Fruit fly (Drosophila melanogaster) whole organism, embryonic: ENCODE results near the gene CG5639.

Experiments
- Antp ChIP-seq: fragments of 200-800 bp; sonication (Bioruptor generic); optimal IDR thresholded peaks from 3 replicates; lab custom pipeline; 2016; ENCODE audit warnings: missing biosample characterization, missing genetic modification characterization
- B-H2 ChIP-seq: fragments of 200-800 bp; sonication (Bioruptor generic); optimal IDR thresholded peaks from 2 replicates; lab custom pipeline; 2018; ENCODE audit warnings: missing biosample characterization, mild to moderate bottlenecking, missing genetic modification characterization
- C15 ChIP-seq: fragments of 200-800 bp; sonication (Bioruptor generic); IDR thresholded peaks from 3 replicates; pipeline ENCODE4 v1.3.6; 2022; ENCODE audit warnings: missing biosample characterization, missing genetic modification characterization
- CG10979 ChIP-seq: fragments of 200-800 bp; sonication (Bioruptor generic); optimal IDR thresholded peaks from 2 replicates; lab custom pipeline; 2018; ENCODE audit warnings: missing biosample characterization, mild to moderate bottlenecking, missing genetic modification characterization, moderate library complexity
- CG11456 ChIP-seq: fragments of 200-800 bp; sonication (Bioruptor generic); IDR thresholded peaks from 3 replicates; pipeline ENCODE4 v1.3.6; 2022; ENCODE audit warnings: missing biosample characterization, missing genetic modification characterization
- CG11723 ChIP-seq: fragments of 200-800 bp; sonication (Bioruptor generic); optimal IDR thresholded peaks from 2 replicates; lab custom pipeline; 2017; ENCODE audit warnings: missing biosample characterization, mild to moderate bottlenecking, missing genetic modification characterization
- CG14050 ChIP-seq: fragments of 200-800 bp; sonication (Bioruptor generic); IDR thresholded peaks from 3 replicates; pipeline ENCODE4 v1.3.6; 2022; ENCODE audit warnings: missing biosample characterization, missing genetic modification characterization
- CG14710 ChIP-seq: fragments of 200-800 bp; sonication (Bioruptor generic); optimal IDR thresholded peaks from 3 replicates; lab custom pipeline; 2019; ENCODE audit warnings: missing biosample characterization, mild to moderate bottlenecking, missing genetic modification characterization, moderate library complexity
- CG17829 ChIP-seq: fragments of 200-800 bp; optimal IDR thresholded peaks from 2 replicates; lab custom pipeline; 2019; ENCODE audit warnings: missing biosample characterization, mild to moderate bottlenecking, missing genetic modification characterization, moderate library complexity
- CG18476 ChIP-seq: fragments of 200-800 bp; sonication (Bioruptor generic); optimal IDR thresholded peaks from 2 replicates; lab custom pipeline; 2016; ENCODE audit warnings: missing biosample characterization, mild to moderate bottlenecking, missing genetic modification characterization
- CG2120 ChIP-seq: fragments of 200-800 bp; sonication (Bioruptor generic); optimal IDR thresholded peaks from 3 replicates; lab custom pipeline; 2016; ENCODE audit warnings: missing biosample characterization, missing genetic modification characterization
- CG7556 ChIP-seq: fragments of 200-800 bp; sonication (Bioruptor generic); optimal IDR thresholded peaks from 2 replicates; lab custom pipeline; 2017; ENCODE audit warnings: missing biosample characterization, mild to moderate bottlenecking, missing genetic modification characterization
- CG7745 ChIP-seq: fragments of 200-800 bp; sonication (Bioruptor generic); optimal IDR thresholded peaks from 2 replicates; lab custom pipeline; 2018; ENCODE audit warnings: missing biosample characterization, mild to moderate bottlenecking, missing genetic modification characterization, moderate library complexity
- Chrac-16 ChIP-seq: fragments of 200-800 bp; sonication (Bioruptor generic); optimal IDR thresholded peaks from 3 replicates; lab custom pipeline; 2016; ENCODE audit warnings: missing biosample characterization, missing genetic modification characterization
- Dip2 ChIP-seq: fragments of 200-800 bp; sonication (Bioruptor generic); IDR thresholded peaks from 2 replicates; pipeline ENCODE4 v1.3.6; 2022; ENCODE audit warnings: missing biosample characterization, missing genetic modification characterization
- Lim3 ChIP-seq: fragments of 200-800 bp; sonication (Bioruptor generic); IDR thresholded peaks from 2 replicates; pipeline ENCODE4 v1.3.6; 2022; ENCODE audit warnings: missing biosample characterization, missing genetic modification characterization
- Med ChIP-seq: fragments of 200-800 bp; sonication (Bioruptor generic); peaks from one replicate; lab custom pipeline; 2016; ENCODE audit warnings: missing biosample characterization, missing genetic modification characterization, mild to moderate bottlenecking, inconsistent platforms, moderate library complexity
- Nf-YB ChIP-seq: fragments of 200-800 bp; sonication (Bioruptor generic); optimal IDR thresholded peaks from 3 replicates; lab custom pipeline; 2019; ENCODE audit warnings: missing biosample characterization, mild to moderate bottlenecking, missing genetic modification characterization, moderate library complexity
- Oaz ChIP-seq: fragments of 200-800 bp; sonication (Bioruptor generic); IDR thresholded peaks from 2 replicates; pipeline ENCODE4 v1.3.6; 2022; ENCODE audit warnings: missing biosample characterization, missing genetic modification characterization
- Side ChIP-seq: fragments of 200-800 bp; sonication (Bioruptor generic); optimal IDR thresholded peaks from 2 replicates; lab custom pipeline; 2016; ENCODE audit warnings: missing biosample characterization, missing genetic modification characterization
- Sox100B ChIP-seq: fragments of 200-800 bp; sonication (Bioruptor generic); optimal IDR thresholded peaks from 3 replicates; lab custom pipeline; 2018; ENCODE audit warnings: missing biosample characterization, mild to moderate bottlenecking, missing genetic modification characterization
- Spps ChIP-seq: fragments of 200-800 bp; sonication (Bioruptor generic); optimal IDR thresholded peaks from 2 replicates; lab custom pipeline; 2018; ENCODE audit warnings: missing biosample characterization, mild to moderate bottlenecking, missing genetic modification characterization
- az2 ChIP-seq: fragments of 200-800 bp; sonication (Bioruptor generic); optimal IDR thresholded peaks from 3 replicates; lab custom pipeline; 2016; ENCODE audit warnings: missing biosample characterization, missing genetic modification characterization
- bowl ChIP-seq: fragments of 200-800 bp; sonication (Bioruptor generic); IDR thresholded peaks from 2 replicates; pipeline ENCODE4 v1.3.6; 2022; ENCODE audit warnings: missing biosample characterization, missing genetic modification characterization
- cato ChIP-seq: fragments of 200-800 bp; sonication (Bioruptor generic); optimal IDR thresholded peaks from 2 replicates; lab custom pipeline; 2016; ENCODE audit warnings: missing biosample characterization, missing genetic modification characterization, borderline replicate concordance
- corto ChIP-seq: fragments of 200-800 bp; sonication (Bioruptor generic); optimal IDR thresholded peaks from 2 replicates; lab custom pipeline; 2016; ENCODE audit warnings: missing biosample characterization, mild to moderate bottlenecking, missing genetic modification characterization, moderate library complexity
- dysf ChIP-seq: fragments of 200-800 bp; sonication (Bioruptor generic); IDR thresholded peaks from 3 replicates; pipeline ENCODE4 v1.3.6; 2022; ENCODE audit warnings: missing biosample characterization, missing genetic modification characterization
- eyg ChIP-seq: fragments of 200-800 bp; sonication (Bioruptor generic); optimal IDR thresholded peaks from 3 replicates; lab custom pipeline; 2016; ENCODE audit warnings: missing biosample characterization, missing genetic modification characterization
- gcm ChIP-seq: fragments of 200-800 bp; sonication (Bioruptor generic); optimal IDR thresholded peaks from 2 replicates; lab custom pipeline; 2019; ENCODE audit warnings: missing biosample characterization, mild to moderate bottlenecking, missing genetic modification characterization, moderate library complexity
- grau ChIP-seq: fragments of 200-800 bp; optimal IDR thresholded peaks from 3 replicates; lab custom pipeline; 2019; ENCODE audit warnings: missing biosample characterization, mild to moderate bottlenecking, missing genetic modification characterization, moderate library complexity
- ham ChIP-seq: fragments of 200-800 bp; sonication (Bioruptor generic); IDR thresholded peaks from 2 replicates; pipeline ENCODE4 v1.3.6; 2022; ENCODE audit warnings: missing biosample characterization, missing genetic modification characterization
- ken ChIP-seq: fragments of 200-800 bp; sonication (Bioruptor generic); IDR thresholded peaks from 3 replicates; pipeline ENCODE4 v1.3.6; 2022; ENCODE audit warnings: missing biosample characterization, missing genetic modification characterization
- klu ChIP-seq: fragments of 200-800 bp; sonication (Bioruptor generic); IDR thresholded peaks from 2 replicates; pipeline ENCODE4 v1.3.6; 2022; ENCODE audit warnings: missing biosample characterization, missing genetic modification characterization
- lab ChIP-seq: fragments of 200-800 bp; sonication (Bioruptor generic); optimal IDR thresholded peaks from 3 replicates; lab custom pipeline; 2017; ENCODE audit warnings: missing biosample characterization, missing genetic modification characterization, mild to moderate bottlenecking, moderate library complexity, missing genetic modification reagents
- nerfin-1 ChIP-seq: fragments of 200-800 bp; sonication (Bioruptor generic); optimal IDR thresholded peaks from 3 replicates; lab custom pipeline; 2019; ENCODE audit warnings: missing biosample characterization, mild to moderate bottlenecking, missing genetic modification characterization, moderate library complexity
- ro ChIP-seq: fragments of 200-800 bp; sonication (Bioruptor generic); IDR thresholded peaks from 2 replicates; pipeline ENCODE4 v1.3.6; 2022; ENCODE audit warnings: missing biosample characterization, missing genetic modification characterization
- schlank ChIP-seq: fragments of 200-800 bp; sonication (Bioruptor generic); optimal IDR thresholded peaks from 2 replicates; lab custom pipeline; 2018; ENCODE audit warnings: missing biosample characterization, mild to moderate bottlenecking, missing genetic modification characterization
- seq ChIP-seq: fragments of 200-800 bp; sonication (Bioruptor generic); IDR thresholded peaks from 2 replicates; pipeline ENCODE4 v1.3.6; 2022; ENCODE audit warnings: missing biosample characterization, missing genetic modification characterization
- sr ChIP-seq: fragments of 200-800 bp; sonication (Bioruptor generic); IDR thresholded peaks from 3 replicates; pipeline ENCODE4 v1.3.6; 2022; ENCODE audit warnings: missing biosample characterization, missing genetic modification characterization
- stwl ChIP-seq: fragments of 200-800 bp; sonication (Bioruptor generic); optimal IDR thresholded peaks from 3 replicates; lab custom pipeline; 2018; ENCODE audit warnings: missing biosample characterization, mild to moderate bottlenecking, missing genetic modification characterization, moderate library complexity
- ttk ChIP-seq: fragments of 200-800 bp; sonication (Bioruptor generic); IDR thresholded peaks from 2 replicates; pipeline ENCODE4 v2.1.2; 2022; ENCODE audit warnings: missing biosample characterization, missing genetic modification characterization
- yki ChIP-seq: fragments of >200 bp; optimal IDR thresholded peaks from 3 replicates; lab custom pipeline; 2018

The CG5639 gene

dm6 chr3R:27604636-27605443, 8.9 kb upstream of the CG5639 start (continued):
- TF ChIP-seq CG14710 (tag; lab: Kevin White, UChicago) = peak; percentile 8
- no peak for TF ChIP-seq CG18476 (GFP tag; lab: Kevin White, UChicago)
- TF ChIP-seq Chrac-16 (GFP tag; lab: Kevin White, UChicago) = no peak
- no peak for TF ChIP-seq B-H2
- no peak for TF ChIP-seq gcm (GFP tag; lab: Kevin White, UChicago)
- no peak for TF ChIP-seq CG11723 (GFP tag; lab: Kevin White, UChicago)
- TF ChIP-seq stwl (tag; lab: Kevin White, UChicago) = no peak
- TF ChIP-seq Med (GFP tag; lab: Kevin White, UChicago) = peak; percentile 86
- no peak for TF ChIP-seq corto
- no peak for TF ChIP-seq CG7745
- peak; percentile 62 for TF ChIP-seq CG10979
- no peak for TF ChIP-seq ttk
- peak; percentile 49; the same call in 1 of the 3 replicates for TF ChIP-seq dysf (GFP tag; lab: Robert Waterston, UW)
- TF ChIP-seq Sox100B = no peak
- TF ChIP-seq cato (GFP tag; lab: Kevin White, UChicago) = no peak
- no peak for TF ChIP-seq ken (GFP tag; lab: Robert Waterston, UW)
- no peak for TF ChIP-seq CG17829 (tag; lab: Kevin White, UChicago)
- TF ChIP-seq lab = peak; percentile 31
- TF ChIP-seq az2 = peak; percentile 2
- TF ChIP-seq Lim3 (GFP tag; lab: Robert Waterston, UW) = no peak
- TF ChIP-seq seq (GFP tag; lab: Robert Waterston, UW) = no peak
- no peak for TF ChIP-seq yki
- no peak for TF ChIP-seq CG11456 (GFP tag; lab: Robert Waterston, UW)
- no peak for TF ChIP-seq Antp (GFP tag; lab: Kevin White, UChicago)
- no peak for TF ChIP-seq schlank (tag; lab: Kevin White, UChicago)
- TF ChIP-seq CG14050 (GFP tag; lab: Robert Waterston, UW) = no peak
- TF ChIP-seq Spps = no peak
- TF ChIP-seq Nf-YB (GFP tag; lab: Kevin White, UChicago) = no peak
- no peak for TF ChIP-seq nerfin-1 (tag; lab: Kevin White, UChicago)
- no peak for TF ChIP-seq C15 (GFP tag; lab: Robert Waterston, UW)
- no peak for TF ChIP-seq bowl (GFP tag; lab: Robert Waterston, UW)
- TF ChIP-seq ro (GFP tag; lab: Robert Waterston, UW) = no peak
- TF ChIP-seq eyg = no peak
- no peak for TF ChIP-seq sr (GFP tag; lab: Robert Waterston, UW)
- no peak for TF ChIP-seq ham (GFP tag; lab: Robert Waterston, UW)
- no peak for TF ChIP-seq Dip2 (GFP tag; lab: Robert Waterston, UW)
- TF ChIP-seq Side (GFP tag; lab: Kevin White, UChicago) = no peak
- TF ChIP-seq CG2120 (GFP tag; lab: Kevin White, UChicago) = peak; percentile 57
- no peak for TF ChIP-seq klu (GFP tag; lab: Robert Waterston, UW)
- TF ChIP-seq CG7556 (GFP tag; lab: Kevin White, UChicago) = peak; percentile 53
- TF ChIP-seq grau (tag; lab: Kevin White, UChicago) = peak; percentile 41
- TF ChIP-seq Oaz = no peak
- TF ChIP-seq, all 482 proteins: peak for 86
